Worm (Caenorhabditis elegans): ENCODE data around the gene ham-1.

- TF ChIP-seq zip-5 (tag; optimal IDR thresholded peaks at IDR 0.05) (peak; percentile 79), pqm-1 (tag; optimal IDR thresholded peaks at IDR 0.05) (peak; percentile 90), lin-11 (tag; optimal IDR thresholded peaks at IDR 0.05) (peak; percentile 59), ama-1 (optimal IDR thresholded peaks at IDR 0.05) (no peak), tbx-7 (tag; optimal IDR thresholded peaks at IDR 0.05) (peak; percentile 17)
These were observed 52.6 kb downstream of the ham-1 start for ce11 chrIV:12594574-12594973.

Data from whole organism, late embryonic.